Worm (Caenorhabditis elegans) whole organism, mixed stage, embryonic: ENCODE data around the gene nhl-1.

Source experiments
- nhr-28 ChIP-seq: fragments of 150-350 bp; optimal IDR thresholded peaks from 2 replicates; lab custom pipeline; 2014; ENCODE audit warnings: missing biosample characterization, missing genetic modification characterization
- sptf-1 ChIP-seq: sonication (generic microtip); optimal IDR thresholded peaks from 2 replicates; lab custom pipeline; 2017; ENCODE audit warnings: mild to moderate bottlenecking, missing genetic modification characterization, moderate library complexity, missing compliant biosample characterization

ce11 chrIII:9136587-9136986, 17.1 kb downstream of the nhl-1 start, which contains the start of gene eat-4:
- TF ChIP-seq sptf-1: no peak
- TF ChIP-seq nhr-28 (tag; lab: Kevin White, UChicago): no peak
